Fruit fly (Drosophila melanogaster) whole organism, prepupa: Measurements from ENCODE around the gene CG8851.
A peak's percentile ranks its signal among the peaks of the same experiment; 100 is the strongest.

ENCODE experiments used
- Blimp-1 ChIP-seq: fragments of 200-800 bp; sonication (Bioruptor generic); optimal IDR thresholded peaks from 3 replicates; lab custom pipeline; 2017; ENCODE audit warnings: missing biosample characterization, missing genetic modification characterization, mild to moderate bottlenecking, moderate library complexity, missing genetic modification reagents
- CG10631 ChIP-seq: fragments of 200-800 bp; sonication (Bioruptor generic); optimal IDR thresholded peaks from 2 replicates; lab custom pipeline; 2016; ENCODE audit warnings: missing biosample characterization, missing genetic modification characterization
- CG15336 ChIP-seq: fragments of 200-800 bp; sonication (Bioruptor generic); IDR thresholded peaks from 2 replicates; pipeline ENCODE4 v1.3.6; 2022; ENCODE audit warnings: missing biosample characterization, missing genetic modification characterization
- CG1621 ChIP-seq: fragments of 200-800 bp; sonication (Bioruptor generic); optimal IDR thresholded peaks from 3 replicates; lab custom pipeline; 2018; ENCODE audit warnings: missing biosample characterization, mild to moderate bottlenecking, missing genetic modification characterization
- CG16779 ChIP-seq: fragments of 200-800 bp; sonication (Bioruptor generic); optimal IDR thresholded peaks from 3 replicates; lab custom pipeline; 2017; ENCODE audit warnings: missing biosample characterization, mild to moderate bottlenecking, missing genetic modification characterization
- CG32006 ChIP-seq: fragments of 200-800 bp; sonication (Bioruptor generic); optimal IDR thresholded peaks from 3 replicates; lab custom pipeline; 2017; ENCODE audit warnings: missing biosample characterization, mild to moderate bottlenecking, missing genetic modification characterization
- CG6163 ChIP-seq: fragments of 200-800 bp; sonication (Bioruptor generic); IDR thresholded peaks from 3 replicates; pipeline ENCODE4 v1.3.6; 2022; ENCODE audit warnings: missing biosample characterization, missing genetic modification characterization
- CG7368 ChIP-seq: fragments of 200-800 bp; sonication (Bioruptor generic); optimal IDR thresholded peaks from 3 replicates; lab custom pipeline; 2016; ENCODE audit warnings: missing biosample characterization, missing genetic modification characterization
- CG8119 ChIP-seq: fragments of 200-800 bp; sonication (Bioruptor generic); IDR thresholded peaks from 3 replicates; pipeline ENCODE4 v1.3.6; 2022; ENCODE audit warnings: missing biosample characterization, missing genetic modification characterization
- CG9139 ChIP-seq: fragments of 200-800 bp; sonication (Bioruptor generic); optimal IDR thresholded peaks from 3 replicates; lab custom pipeline; 2017; ENCODE audit warnings: missing biosample characterization, mild to moderate bottlenecking, missing genetic modification characterization
- Eip78C ChIP-seq: fragments of 200-800 bp; sonication (Bioruptor generic); peaks from one replicate; lab custom pipeline; 2016; ENCODE audit warnings: missing biosample characterization, missing genetic modification characterization
- Ets21C ChIP-seq: fragments of 200-800 bp; sonication (Bioruptor generic); optimal IDR thresholded peaks from 3 replicates; lab custom pipeline; 2016; ENCODE audit warnings: missing biosample characterization, missing genetic modification characterization
- Ets96B ChIP-seq: fragments of 200-800 bp; optimal IDR thresholded peaks from 2 replicates; lab custom pipeline; 2019; ENCODE audit warnings: missing biosample characterization, mild to moderate bottlenecking, missing genetic modification characterization, moderate library complexity
- Gug ChIP-seq: fragments of 200-800 bp; sonication (Bioruptor generic); IDR thresholded peaks from 2 replicates; pipeline ENCODE4 v1.3.6; 2022; ENCODE audit warnings: missing biosample characterization, missing genetic modification characterization
- Hr38 ChIP-seq: sonication (Bioruptor generic); optimal IDR thresholded peaks from 2 replicates; lab custom pipeline; 2016; ENCODE audit warnings: missing biosample characterization, missing genetic modification characterization
- Hr39 ChIP-seq: fragments of 200-800 bp; sonication (Bioruptor generic); optimal IDR thresholded peaks from 2 replicates; lab custom pipeline; 2016; ENCODE audit warnings: missing biosample characterization, missing genetic modification characterization
- Hr4 ChIP-seq: fragments of 200-800 bp; sonication (Bioruptor generic); optimal IDR thresholded peaks from 3 replicates; lab custom pipeline; 2016; ENCODE audit warnings: missing biosample characterization, missing genetic modification characterization
- Lpt ChIP-seq: fragments of 200-800 bp; sonication (Bioruptor generic); optimal IDR thresholded peaks from 3 replicates; lab custom pipeline; 2016; ENCODE audit warnings: missing biosample characterization, missing genetic modification characterization
- OdsH ChIP-seq: fragments of 200-800 bp; sonication (Bioruptor generic); optimal IDR thresholded peaks from 3 replicates; lab custom pipeline; 2016; ENCODE audit warnings: missing biosample characterization, missing genetic modification characterization
- Smox ChIP-seq: fragments of 200-800 bp; sonication (Bioruptor generic); optimal IDR thresholded peaks from 3 replicates; lab custom pipeline; 2016; ENCODE audit warnings: missing biosample characterization, missing genetic modification characterization
- Sox102F ChIP-seq: fragments of 200-800 bp; sonication (Bioruptor generic); optimal IDR thresholded peaks from 2 replicates; lab custom pipeline; 2016; ENCODE audit warnings: missing biosample characterization, mild to moderate bottlenecking, missing genetic modification characterization
- Sox14 ChIP-seq: fragments of 200-800 bp; sonication (Bioruptor generic); optimal IDR thresholded peaks from 3 replicates; lab custom pipeline; 2016; ENCODE audit warnings: missing biosample characterization, missing genetic modification characterization
- Sox15 ChIP-seq: fragments of 200-800 bp; sonication (Bioruptor generic); optimal IDR thresholded peaks from 3 replicates; lab custom pipeline; 2016; ENCODE audit warnings: missing biosample characterization, missing genetic modification characterization
- achi ChIP-seq: fragments of 200-800 bp; sonication (Bioruptor generic); optimal IDR thresholded peaks from 3 replicates; lab custom pipeline; 2016; ENCODE audit warnings: missing biosample characterization, missing genetic modification characterization
- acj6 ChIP-seq: fragments of 200-800 bp; sonication (Bioruptor generic); optimal IDR thresholded peaks from 3 replicates; lab custom pipeline; 2016; ENCODE audit warnings: missing biosample characterization, missing genetic modification characterization
- cyc ChIP-seq: fragments of 200-800 bp; sonication (Bioruptor generic); optimal IDR thresholded peaks from 3 replicates; lab custom pipeline; 2016; ENCODE audit warnings: missing biosample characterization, missing genetic modification characterization
- dac ChIP-seq: fragments of 200-800 bp; sonication (Bioruptor generic); optimal IDR thresholded peaks from 2 replicates; lab custom pipeline; 2017; ENCODE audit warnings: missing biosample characterization, mild to moderate bottlenecking, missing genetic modification characterization
- eg ChIP-seq: fragments of 200-800 bp; sonication (Bioruptor generic); IDR thresholded peaks from 3 replicates; pipeline ENCODE4 v1.3.6; 2022; ENCODE audit warnings: missing biosample characterization, missing genetic modification characterization
- fd59A ChIP-seq: fragments of 200-800 bp; sonication (Bioruptor generic); optimal IDR thresholded peaks from 2 replicates; lab custom pipeline; 2017; ENCODE audit warnings: missing biosample characterization, mild to moderate bottlenecking, missing genetic modification characterization, missing genetic modification reagents
- fd85E ChIP-seq: fragments of 200-800 bp; sonication (Bioruptor generic); optimal IDR thresholded peaks from 3 replicates; lab custom pipeline; 2016; ENCODE audit warnings: missing biosample characterization, missing genetic modification characterization
- lz ChIP-seq: fragments of 200-800 bp; sonication (Bioruptor generic); optimal IDR thresholded peaks from 3 replicates; lab custom pipeline; 2016; ENCODE audit warnings: missing biosample characterization, missing genetic modification characterization
- net ChIP-seq: fragments of 200-800 bp; sonication (Bioruptor generic); optimal IDR thresholded peaks from 3 replicates; lab custom pipeline; 2016; ENCODE audit warnings: missing biosample characterization, missing genetic modification characterization
- salr ChIP-seq, 2 experiments: fragments of 200-800 bp; sonication (Bioruptor generic); optimal IDR thresholded peaks; 3 replicates each; lab custom pipeline; 2016 to 2018; ENCODE audit warnings: missing biosample characterization in 2 of 2, missing genetic modification characterization in 2 of 2, mild to moderate bottlenecking in 1 of 2
- spab ChIP-seq: fragments of 200-800 bp; sonication (Bioruptor generic); optimal IDR thresholded peaks from 2 replicates; lab custom pipeline; 2017; ENCODE audit warnings: missing biosample characterization, mild to moderate bottlenecking, missing genetic modification characterization, missing genetic modification reagents
- svp ChIP-seq: fragments of 200-800 bp; sonication (Bioruptor generic); peaks from one replicate; lab custom pipeline; 2016; ENCODE audit warnings: missing biosample characterization, missing genetic modification characterization

Gene CG8851

DNA sequence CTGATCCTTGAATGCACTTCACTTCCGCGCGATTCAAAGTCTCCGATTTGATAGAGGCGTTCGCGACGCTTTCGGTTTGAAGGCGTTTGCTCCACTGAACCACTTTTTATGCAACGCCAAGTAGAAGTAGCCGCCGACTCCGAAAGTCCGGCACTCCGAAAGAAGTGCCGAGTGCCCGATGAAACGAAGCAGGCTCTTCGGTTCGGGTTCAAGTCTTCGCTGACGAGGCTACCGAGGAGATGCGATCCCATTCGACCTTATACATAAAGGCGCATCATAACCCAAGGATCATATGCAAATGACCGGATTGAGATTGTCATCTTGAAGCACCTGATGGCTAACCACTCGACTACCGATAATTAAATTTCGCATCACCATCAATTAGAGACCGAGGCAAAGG, 28.5 kb upstream of the CG8851 start, which contains the start of gene CG15414:
CG15414 (minus strand) TSS at position 101 of the 400 bp plus-strand sequence.
- TF ChIP-seq Sox14 (GFP tag; lab: Kevin White, UChicago) (no peak), Hr39 (GFP tag; lab: Kevin White, UChicago) (no peak), CG9139 (GFP tag; lab: Kevin White, UChicago) (no peak), eg (GFP tag; lab: Robert Waterston, UW) (peak; percentile 42; the same call in 1 of the 3 replicates), lz (GFP tag; lab: Kevin White, UChicago) (no peak)

DNA sequence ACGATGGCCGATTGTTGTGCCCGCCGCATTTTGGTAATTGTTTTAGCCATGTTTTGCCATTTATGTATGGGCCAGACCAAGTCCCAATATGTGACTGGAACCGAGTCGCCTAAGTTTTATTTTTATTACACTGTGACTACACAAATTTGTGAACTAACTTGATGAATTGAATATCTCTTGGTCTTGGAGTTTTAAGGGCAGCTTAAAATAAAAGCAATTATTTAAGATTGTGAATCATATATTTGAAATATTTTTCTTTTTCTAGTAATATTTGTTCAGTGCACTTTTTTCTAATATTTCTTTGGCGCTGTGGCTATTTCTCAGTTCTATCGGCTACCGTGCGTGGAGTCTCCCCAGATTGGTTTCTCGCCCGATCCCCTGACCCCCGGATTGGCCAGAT, 26.0 kb upstream of the CG8851 start:
- TF ChIP-seq CG32006 (GFP tag; lab: Kevin White, UChicago) (peak; percentile 16), achi (GFP tag; lab: Kevin White, UChicago) (no peak), CG8119 (peak; percentile 37; the same call in 1 of the 3 replicates), fd85E (GFP tag; lab: Kevin White, UChicago) (no peak), Blimp-1 (GFP tag; lab: Kevin White, UChicago) (no peak), eg (GFP tag; lab: Robert Waterston, UW) (peak; percentile 60; the same call in 1 of the 3 replicates), dac (no peak), net (no peak), CG15336 (GFP tag; lab: Robert Waterston, UW) (peak; percentile 61), Eip78C (GFP tag; lab: Kevin White, UChicago) (no peak), CG10631 (GFP tag; lab: Kevin White, UChicago) (no peak), CG16779 (tag; lab: Kevin White, UChicago) (no peak), acj6 (GFP tag; lab: Kevin White, UChicago) (no peak), spab (GFP tag; lab: Kevin White, UChicago) (no peak), Gug (GFP tag; lab: Robert Waterston, UW) (0 out of 2 replicates have a peak, but pooled peaks have one; percentile 28)

DNA sequence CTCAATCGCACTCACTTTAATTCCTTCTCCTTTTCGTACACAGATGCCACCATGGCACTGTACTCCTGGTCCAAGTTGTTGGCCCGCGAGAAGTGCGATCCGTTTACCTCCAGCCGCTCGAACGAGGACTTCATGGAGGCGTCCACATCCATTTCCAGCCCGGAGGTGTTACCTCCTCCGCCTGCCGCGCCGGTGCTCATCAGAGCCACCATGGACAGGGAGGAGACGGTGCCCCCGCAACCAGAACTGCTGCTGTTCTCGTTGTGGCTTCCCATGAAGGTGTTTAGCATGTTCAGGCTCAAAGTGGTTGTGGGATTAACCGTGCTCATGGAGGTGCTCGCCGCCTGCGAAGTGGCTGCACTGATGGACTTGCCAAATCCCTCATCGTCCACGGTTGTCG, 24.0 kb upstream of the CG8851 start:
- no peak for TF ChIP-seq Smox (GFP tag; lab: Kevin White, UChicago)
- no peak for TF ChIP-seq Sox102F (GFP tag; lab: Kevin White, UChicago)
- no peak for TF ChIP-seq CG8119
- TF ChIP-seq CG1621 (tag; lab: Kevin White, UChicago) = no peak
- no peak for TF ChIP-seq Sox14 (GFP tag; lab: Kevin White, UChicago)
- TF ChIP-seq CG6163 (GFP tag; lab: Robert Waterston, UW) = no peak

DNA sequence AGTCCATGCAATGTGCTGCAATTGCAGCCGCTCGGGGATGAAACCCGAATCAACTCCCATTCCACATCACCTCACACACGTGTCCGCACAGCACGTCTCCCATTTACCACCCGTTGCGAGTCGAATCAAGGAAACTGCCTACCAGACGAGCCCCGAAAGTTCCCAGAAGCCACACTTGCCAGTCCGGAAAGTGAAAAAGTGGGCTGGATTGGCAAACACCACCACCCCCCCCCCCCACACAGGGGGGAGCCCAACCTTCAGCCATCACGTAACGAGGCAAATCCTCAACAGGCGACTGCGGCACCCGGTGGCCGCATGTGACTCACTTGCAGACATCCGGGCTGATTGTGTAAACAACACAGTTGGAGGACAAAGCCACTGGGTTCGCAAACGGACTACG, 14.6 kb upstream of the CG8851 start:
- TF ChIP-seq spab (GFP tag; lab: Kevin White, UChicago) = no peak
- TF ChIP-seq Hr4 = no peak
- TF ChIP-seq Lpt = no peak
- no peak for TF ChIP-seq CG1621 (tag; lab: Kevin White, UChicago)
- TF ChIP-seq CG7368 (GFP tag; lab: Kevin White, UChicago) = no peak
- no peak for TF ChIP-seq lz (GFP tag; lab: Kevin White, UChicago)
- TF ChIP-seq CG9139 (GFP tag; lab: Kevin White, UChicago) = no peak
- no peak for TF ChIP-seq dac

DNA sequence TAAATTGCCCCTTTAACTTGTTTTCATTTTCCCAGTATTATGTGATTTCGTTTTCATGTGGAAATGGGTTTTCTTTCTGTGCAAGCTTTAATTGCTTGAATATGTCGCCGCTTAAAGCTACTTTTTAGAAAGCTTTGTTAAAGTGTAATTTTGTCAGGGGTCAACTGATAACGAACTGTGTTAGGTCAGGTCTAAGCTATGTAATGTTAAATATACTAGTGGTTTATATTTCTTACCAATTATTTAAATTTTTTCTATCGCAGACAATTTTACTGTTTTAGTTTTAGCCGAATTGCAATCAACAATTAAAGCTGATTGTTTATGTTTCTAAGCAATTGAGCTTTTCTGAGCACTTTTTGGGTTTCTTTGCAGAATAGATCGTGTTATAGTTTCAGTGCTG, 13.2 kb upstream of the CG8851 start:
- TF ChIP-seq eg (GFP tag; lab: Robert Waterston, UW) (no peak), CG1621 (tag; lab: Kevin White, UChicago) (no peak), Ets96B (no peak), CG6163 (GFP tag; lab: Robert Waterston, UW) (no peak), Ets21C (GFP tag; lab: Kevin White, UChicago) (no peak), svp (no peak), net (no peak)
- TF ChIP-seq, all 60 proteins: peak for 0

DNA sequence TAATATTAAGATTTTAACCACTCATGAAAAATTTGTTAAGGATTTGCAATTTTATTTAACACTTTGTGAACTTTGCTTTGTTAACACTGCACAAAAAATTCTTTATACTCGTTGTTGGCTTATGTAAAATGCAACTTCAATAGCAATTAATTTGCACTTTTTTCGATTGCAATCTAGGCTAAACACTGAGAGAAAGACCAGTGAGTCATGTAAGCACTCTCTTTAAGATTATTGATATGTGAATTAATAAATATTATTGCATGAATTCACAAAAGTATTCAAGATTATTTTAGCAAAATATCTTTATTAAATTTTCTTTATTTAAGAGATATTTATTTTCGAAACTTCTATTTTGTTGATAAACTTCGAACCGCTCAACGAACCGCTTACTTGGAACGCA, 12.7 kb upstream of the CG8851 start:
- no peak; the same call in none of the 2 replicates for TF ChIP-seq CG15336 (GFP tag; lab: Robert Waterston, UW)
- no peak for TF ChIP-seq cyc (GFP tag; lab: Kevin White, UChicago)
- TF ChIP-seq CG16779 (tag; lab: Kevin White, UChicago) = no peak
- no peak for TF ChIP-seq spab (GFP tag; lab: Kevin White, UChicago)
- no peak for TF ChIP-seq lz (GFP tag; lab: Kevin White, UChicago)
- TF ChIP-seq svp = no peak
- TF ChIP-seq eg (GFP tag; lab: Robert Waterston, UW) = peak; percentile 66; the same call in 1 of the 3 replicates
- TF ChIP-seq Hr38 (GFP tag; lab: Kevin White, UChicago) = no peak
- peak; percentile 28 for TF ChIP-seq Eip78C (GFP tag; lab: Kevin White, UChicago)
- TF ChIP-seq Sox14 (GFP tag; lab: Kevin White, UChicago) = no peak
- TF ChIP-seq Ets96B = no peak
- TF ChIP-seq Ets21C (GFP tag; lab: Kevin White, UChicago) = no peak
- peak; percentile 49 for TF ChIP-seq Hr4
- TF ChIP-seq OdsH (GFP tag; lab: Kevin White, UChicago) = peak; percentile 16
- TF ChIP-seq Sox15 (GFP tag; lab: Kevin White, UChicago) = no peak
- 0 out of 3 replicates have a peak, but pooled peaks have one; percentile 15 for TF ChIP-seq CG8119
- TF ChIP-seq fd59A (GFP tag; lab: Kevin White, UChicago) = no peak
- no peak for TF ChIP-seq salr (GFP tag; optimal IDR thresholded peaks at IDR 0.05; lab: Kevin White, UChicago)
